Worm (Caenorhabditis elegans) whole organism, L1 larva: ENCODE data around the gene nhr-31.

Source experiments
- ama-1 ChIP-seq: fragments of 150-350 bp; optimal IDR thresholded peaks from 2 replicates; lab custom pipeline; 2014
- blmp-1 ChIP-seq: fragments of 150-350 bp; optimal IDR thresholded peaks from 2 replicates; lab custom pipeline; 2014; ENCODE audit warnings: missing biosample characterization, missing genetic modification characterization
- elt-2 ChIP-seq: sonication (generic microtip); optimal IDR thresholded peaks from 2 replicates; lab custom pipeline; 2016; ENCODE audit warnings: missing genetic modification characterization, mild to moderate bottlenecking, inconsistent platforms, missing compliant biosample characterization, missing genetic modification reagents
- lin-13 ChIP-seq: fragments of 150-350 bp; optimal IDR thresholded peaks from 2 replicates; lab custom pipeline; 2014; ENCODE audit warnings: missing biosample characterization, missing genetic modification reagents, missing genetic modification characterization
- lin-35 ChIP-seq, 2 experiments: fragments of 150-350 bp; optimal IDR thresholded peaks; 2 replicates each; lab custom pipeline; 2014; ENCODE audit warnings: missing biosample characterization in 2 of 2, missing genetic modification characterization in 2 of 2, missing genetic modification reagents in 2 of 2
- mab-9 ChIP-seq: fragments of 200-800 bp; sonication (Bioruptor generic); IDR thresholded peaks from 2 replicates; pipeline ENCODE4 v1.3.6; 2022; ENCODE audit warnings: missing genetic modification reagents, missing genetic modification characterization, missing compliant biosample characterization
- nhr-19 ChIP-seq: fragments of 200-800 bp; sonication (Bioruptor generic); conservative IDR thresholded peaks from 2 replicates; pipeline ENCODE4 v1.3.6; 2022; ENCODE audit warnings: missing genetic modification characterization, missing compliant biosample characterization
- nhr-237 ChIP-seq: fragments of 150-350 bp; optimal IDR thresholded peaks from 2 replicates; lab custom pipeline; 2014; ENCODE audit warnings: missing biosample characterization, missing genetic modification characterization
- nhr-71 ChIP-seq: sonication (generic microtip); optimal IDR thresholded peaks from 2 replicates; lab custom pipeline; 2016; ENCODE audit warnings: mild to moderate bottlenecking, missing genetic modification characterization, moderate library complexity, missing compliant biosample characterization
- unc-62 ChIP-seq: fragments of 150-350 bp; optimal IDR thresholded peaks from 2 replicates; lab custom pipeline; 2014; ENCODE audit warnings: missing biosample characterization, missing genetic modification reagents, missing genetic modification characterization

DNA sequence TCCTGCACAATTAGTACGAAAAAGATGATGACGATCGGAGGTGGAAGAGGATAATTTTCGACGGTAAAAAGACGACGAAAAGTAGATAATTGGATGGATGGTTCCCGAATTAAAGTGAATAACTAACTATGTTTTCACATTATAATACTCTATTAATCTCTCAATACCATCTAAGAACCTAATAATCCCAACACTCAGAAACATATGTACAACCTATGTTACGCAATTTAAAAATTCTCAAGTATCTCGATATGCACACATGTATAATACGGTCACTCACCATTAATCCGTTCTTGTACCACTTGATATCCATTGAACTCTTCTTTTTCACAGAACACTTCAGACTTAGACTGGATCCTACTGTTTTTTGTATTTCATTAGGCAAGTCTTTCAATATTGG, 28.6 kb downstream of the nhr-31 start:
- TF ChIP-seq blmp-1 (tag; lab: Kevin White, UChicago) (peak; percentile 43), mab-9 (no peak), elt-2 (no peak), lin-13 (GFP tag; lab: Kevin White, UChicago) (no peak), nhr-71 (tag; lab: Kevin White, UChicago) (no peak), lin-35 (GFP tag; optimal IDR thresholded peaks at IDR 0.05; lab: Kevin White, UChicago) (no peak), ama-1 (lab: Kevin White, UChicago) (no peak), nhr-237 (tag; lab: Kevin White, UChicago) (no peak), nhr-19 (GFP tag; lab: Robert Waterston, UW) (no peak), unc-62 (no peak)
